Worm (Caenorhabditis elegans) whole organism, L4 larva: ENCODE measurements around the gene K10C2.7.

ENCODE experiments used
- R02D3.7 ChIP-seq: fragments of 150-350 bp; sonication (generic microtip); optimal IDR thresholded peaks from 3 replicates; lab custom pipeline; 2014; ENCODE audit warnings: missing biosample characterization, missing genetic modification characterization
- Y48G9A.11 ChIP-seq: fragments of 200-800 bp; sonication (Bioruptor generic); IDR thresholded peaks from 2 replicates; pipeline ENCODE4 v1.3.6; 2022; ENCODE audit warnings: missing genetic modification reagents, missing genetic modification characterization, missing compliant biosample characterization
- dmd-8 ChIP-seq: fragments of 200-800 bp; sonication (Bioruptor generic); IDR thresholded peaks from 2 replicates; pipeline ENCODE4 v1.3.6; 2022; ENCODE audit warnings: missing genetic modification characterization, missing compliant biosample characterization
- unc-130 ChIP-seq: sonication (generic microtip); optimal IDR thresholded peaks from 2 replicates; lab custom pipeline; 2016; ENCODE audit warnings: missing genetic modification reagents, missing genetic modification characterization, missing compliant biosample characterization

ce11 chrX:6473698-6474314 lies 30.5 kb upstream of the K10C2.7 start, which contains the start of the genes C15B12.4 and C15B12.8:
- no peak for TF ChIP-seq unc-130 (GFP tag; lab: Kevin White, UChicago)
- no peak for TF ChIP-seq R02D3.7
- TF ChIP-seq Y48G9A.11, result no peak
- TF ChIP-seq dmd-8 (GFP tag; lab: Robert Waterston, UW), result no peak
